Worm (Caenorhabditis elegans) whole organism, L1 larva: ENCODE data around the gene srw-87.

Source experiments
- C04F5.9 ChIP-seq: sonication (generic microtip); optimal IDR thresholded peaks from 2 replicates; lab custom pipeline; 2016; ENCODE audit warnings: missing genetic modification characterization, missing compliant biosample characterization
- Y116A8C.19 ChIP-seq: sonication (generic microtip); optimal IDR thresholded peaks from 2 replicates; lab custom pipeline; 2016; ENCODE audit warnings: missing compliant biosample characterization, missing genetic modification characterization, borderline replicate concordance
- alr-1 ChIP-seq: fragments of 200-800 bp; sonication (Bioruptor generic); optimal IDR thresholded peaks from 2 replicates; lab custom pipeline; 2018; ENCODE audit warnings: borderline replicate concordance, mild to moderate bottlenecking, missing genetic modification characterization, missing compliant biosample characterization
- ceh-88 ChIP-seq: fragments of 200-800 bp; sonication (Bioruptor generic); IDR thresholded peaks from 2 replicates; pipeline ENCODE4 v1.3.6; 2022; ENCODE audit warnings: missing genetic modification characterization, missing compliant biosample characterization
- ces-1 ChIP-seq: fragments of 150-350 bp; optimal IDR thresholded peaks from 2 replicates; lab custom pipeline; 2014; ENCODE audit warnings: missing biosample characterization, missing genetic modification reagents, missing genetic modification characterization
- dpl-1 ChIP-seq, 3 experiments: fragments of 150-350 bp in 2 of 3; sonication (generic microtip) in 1 of 3; optimal IDR thresholded peaks; 2 replicates each; lab custom pipeline; 2014 to 2017; ENCODE audit warnings: missing biosample characterization in 3 of 3, missing genetic modification characterization in 3 of 3, missing genetic modification reagents in 3 of 3
- dsc-1 ChIP-seq: sonication (generic microtip); optimal IDR thresholded peaks from 2 replicates; lab custom pipeline; 2016; ENCODE audit warnings: mild to moderate bottlenecking, missing genetic modification characterization, missing compliant biosample characterization
- efl-1 ChIP-seq, 4 experiments: fragments of 150-350 bp; optimal IDR thresholded peaks in 3 of 4; peaks in 1 of 4; 1 replicate in 1 of 4; 2 replicates in 3 of 4; lab custom pipeline; 2014; ENCODE audit warnings: missing biosample characterization in 2 of 4, missing genetic modification characterization in 2 of 4, missing genetic modification reagents in 2 of 4
- efl-3 ChIP-seq: fragments of 200-800 bp; sonication (Bioruptor generic); optimal IDR thresholded peaks from 2 replicates; lab custom pipeline; 2018; ENCODE audit warnings: mild to moderate bottlenecking, missing genetic modification characterization, missing compliant biosample characterization
- egl-27 ChIP-seq, 2 experiments: fragments of 150-350 bp in 1 of 2; sonication (generic microtip); optimal IDR thresholded peaks; 3 replicates each; lab custom pipeline; 2017 to 2018; ENCODE audit warnings: missing biosample characterization in 2 of 2, missing genetic modification characterization in 2 of 2, missing genetic modification reagents in 2 of 2
- elt-2 ChIP-seq: sonication (generic microtip); optimal IDR thresholded peaks from 2 replicates; lab custom pipeline; 2016; ENCODE audit warnings: missing genetic modification characterization, mild to moderate bottlenecking, inconsistent platforms, missing compliant biosample characterization, missing genetic modification reagents
- elt-3 ChIP-seq, 6 experiments: fragments of 150-350 bp in 1 of 6; sonication (generic microtip); optimal IDR thresholded peaks; 2 replicates each; lab custom pipeline; 2017 to 2018; ENCODE audit warnings: missing biosample characterization in 6 of 6, missing genetic modification characterization in 6 of 6, inconsistent platforms in 1 of 6
- fos-1 ChIP-seq: fragments of 150-350 bp; optimal IDR thresholded peaks from 2 replicates; lab custom pipeline; 2014; ENCODE audit warnings: missing biosample characterization, missing genetic modification characterization
- hlh-17 ChIP-seq: fragments of 200-800 bp; sonication (Bioruptor generic); optimal IDR thresholded peaks from 2 replicates; lab custom pipeline; 2018; ENCODE audit warnings: missing genetic modification characterization, mild to moderate bottlenecking, missing compliant biosample characterization, moderate library complexity, borderline replicate concordance
- hlh-4 ChIP-seq: sonication (generic microtip); optimal IDR thresholded peaks from 2 replicates; lab custom pipeline; 2016; ENCODE audit warnings: mild to moderate bottlenecking, missing genetic modification characterization, missing compliant biosample characterization
- hpl-2 ChIP-seq: fragments of 150-350 bp; optimal IDR thresholded peaks from 2 replicates; lab custom pipeline; 2014; ENCODE audit warnings: missing biosample characterization, missing genetic modification reagents, missing genetic modification characterization
- jun-1 ChIP-seq: fragments of 150-350 bp; optimal IDR thresholded peaks from 2 replicates; lab custom pipeline; 2014; ENCODE audit warnings: missing biosample characterization, missing genetic modification reagents, missing genetic modification characterization
- lin-13 ChIP-seq: fragments of 150-350 bp; optimal IDR thresholded peaks from 2 replicates; lab custom pipeline; 2014; ENCODE audit warnings: missing biosample characterization, missing genetic modification reagents, missing genetic modification characterization
- mab-9 ChIP-seq: fragments of 200-800 bp; sonication (Bioruptor generic); IDR thresholded peaks from 2 replicates; pipeline ENCODE4 v1.3.6; 2022; ENCODE audit warnings: missing genetic modification reagents, missing genetic modification characterization, missing compliant biosample characterization
- mef-2 ChIP-seq: fragments of 150-350 bp; optimal IDR thresholded peaks from 2 replicates; lab custom pipeline; 2014; ENCODE audit warnings: missing biosample characterization, missing genetic modification characterization
- nhr-11 ChIP-seq: fragments of 150-350 bp; optimal IDR thresholded peaks from 2 replicates; lab custom pipeline; 2014; ENCODE audit warnings: missing biosample characterization, missing genetic modification characterization
- nhr-20 ChIP-seq: sonication (generic microtip); optimal IDR thresholded peaks from 2 replicates; lab custom pipeline; 2016; ENCODE audit warnings: mild to moderate bottlenecking, missing genetic modification characterization, missing compliant biosample characterization
- nhr-76 ChIP-seq: sonication (generic microtip); optimal IDR thresholded peaks from 2 replicates; lab custom pipeline; 2017; ENCODE audit warnings: missing biosample characterization, missing genetic modification characterization
- nhr-77 ChIP-seq: fragments of 150-350 bp; optimal IDR thresholded peaks from 2 replicates; lab custom pipeline; 2014; ENCODE audit warnings: missing biosample characterization, missing genetic modification characterization
- nhr-84 ChIP-seq: sonication (generic microtip); optimal IDR thresholded peaks from 2 replicates; lab custom pipeline; 2017; ENCODE audit warnings: missing biosample characterization, missing genetic modification characterization
- snpc-4 ChIP-seq: fragments of 150-350 bp; optimal IDR thresholded peaks from 2 replicates; lab custom pipeline; 2014; ENCODE audit warnings: missing biosample characterization, missing genetic modification characterization
- snu-23 ChIP-seq: sonication (generic microtip); optimal IDR thresholded peaks from 2 replicates; lab custom pipeline; 2016; ENCODE audit warnings: missing genetic modification characterization, missing compliant biosample characterization
- sup-37 ChIP-seq: fragments of 200-800 bp; sonication (Bioruptor generic); optimal IDR thresholded peaks from 2 replicates; lab custom pipeline; 2018; ENCODE audit warnings: mild to moderate bottlenecking, missing genetic modification characterization, missing compliant biosample characterization
- xbp-1 ChIP-seq: sonication (generic microtip); optimal IDR thresholded peaks from 2 replicates; lab custom pipeline; 2016; ENCODE audit warnings: missing genetic modification characterization, missing compliant biosample characterization
- zip-4 ChIP-seq: fragments of 200-800 bp; sonication (Bioruptor generic); optimal IDR thresholded peaks from 2 replicates; lab custom pipeline; 2018; ENCODE audit warnings: mild to moderate bottlenecking, missing genetic modification characterization, moderate library complexity, missing compliant biosample characterization
- ztf-11 ChIP-seq, 2 experiments: sonication (generic microtip); optimal IDR thresholded peaks; 2 replicates each; lab custom pipeline; 2016 to 2017; ENCODE audit warnings: missing genetic modification characterization in 2 of 2, missing biosample characterization in 1 of 2, missing compliant biosample characterization in 1 of 2
- ztf-4 ChIP-seq: fragments of 150-350 bp; optimal IDR thresholded peaks from 2 replicates; lab custom pipeline; 2014; ENCODE audit warnings: missing biosample characterization, missing genetic modification characterization

srw-87 gene

DNA sequence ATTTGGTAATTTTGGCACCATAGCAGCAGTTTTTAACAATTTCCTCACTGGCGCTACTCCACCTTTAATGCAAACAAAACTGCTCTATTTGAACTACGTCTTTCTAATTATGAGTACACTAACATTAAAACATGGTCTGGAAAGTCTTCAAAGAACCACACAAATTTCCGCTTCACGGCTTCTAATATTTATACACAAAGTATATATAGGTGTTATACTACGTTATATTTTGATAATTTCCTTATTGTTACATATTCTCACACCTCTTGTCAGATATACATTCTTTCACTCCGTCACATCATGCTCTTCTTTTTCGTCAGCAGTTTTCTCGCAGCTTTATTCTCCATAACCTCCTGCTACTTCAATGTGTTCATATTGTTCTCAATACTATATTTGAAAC lies 36.1 kb upstream of the srw-87 start, which contains the start of gene srbc-82:
Gene srbc-82 (plus strand): TSS at position 301 of the 400 bp plus-strand sequence.
- TF ChIP-seq Y116A8C.19 (tag; lab: Kevin White, UChicago) (no peak), ztf-4 (tag; lab: Kevin White, UChicago) (no peak), hlh-17 (GFP tag; lab: Kevin White, UChicago) (no peak)
- TF ChIP-seq, all 84 proteins: peak for 0

DNA sequence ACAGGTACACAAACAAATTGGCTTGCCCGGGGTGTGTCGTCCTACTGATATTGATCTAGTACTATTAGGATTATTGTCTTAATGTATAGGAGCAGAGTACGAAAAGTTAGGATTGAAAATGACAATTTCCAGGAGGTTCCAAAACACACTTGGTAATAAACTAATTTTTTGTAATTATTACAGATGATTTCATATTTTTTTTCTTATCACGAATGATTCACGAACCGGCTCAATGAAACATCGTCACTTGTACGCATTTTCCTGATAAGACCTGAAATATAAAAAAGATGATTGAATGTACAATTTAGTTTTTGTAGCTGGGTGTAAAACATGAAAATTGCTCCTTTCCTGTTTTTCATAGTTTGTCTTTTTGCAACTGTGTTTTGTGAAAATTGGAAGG lies 34.0 kb upstream of the srw-87 start, which contains the start of the genes C31A11.13 and oac-6:
Gene C31A11.13 (minus strand): TSS at position 113 of the 400 bp plus-strand sequence.
Gene oac-6 (plus strand): TSS at position 279 of the 400 bp plus-strand sequence.
- no peak for TF ChIP-seq nhr-84 (tag; lab: Kevin White, UChicago)
- TF ChIP-seq fos-1: no peak
- peak; percentile 43 for TF ChIP-seq elt-2 (tag; lab: Kevin White, UChicago)
- no peak for TF ChIP-seq efl-1 (optimal IDR thresholded peaks at IDR 0.05; lab: Kevin White, UChicago)
- peak in 1 of 2 experiments; percentile 31 for TF ChIP-seq efl-1 (GFP tag; optimal IDR thresholded peaks at IDR 0.05 in 1 of 2; lab: Kevin White, UChicago)
- no peak for TF ChIP-seq lin-13 (GFP tag; lab: Kevin White, UChicago)

DNA sequence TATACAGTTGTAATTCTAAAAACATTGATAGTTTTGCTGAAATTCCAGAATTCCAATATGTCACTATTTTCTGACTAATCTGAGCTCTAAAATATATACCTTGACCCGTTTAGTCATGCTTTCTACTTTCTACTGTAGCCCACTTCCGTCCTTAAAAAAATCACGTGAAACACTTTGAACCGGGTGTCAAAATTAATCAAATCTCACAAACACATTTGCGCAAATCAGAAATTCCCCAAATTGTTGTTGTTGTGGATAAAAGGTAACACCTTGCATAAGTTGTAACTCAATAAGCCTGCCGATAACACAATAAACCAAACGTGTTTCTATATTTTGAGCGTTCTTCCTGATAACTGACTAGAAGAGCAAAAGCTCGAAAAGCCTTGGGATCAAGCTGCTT lies 29.2 kb upstream of the srw-87 start, which contains the start of gene srxa-7:
Gene srxa-7 (plus strand): TSS at position 301 of the 400 bp plus-strand sequence.
- TF ChIP-seq hlh-4 (no peak), hlh-17 (GFP tag; lab: Kevin White, UChicago) (no peak), nhr-76 (tag; lab: Kevin White, UChicago) (no peak), nhr-77 (tag; lab: Kevin White, UChicago) (no peak), fos-1 (no peak), nhr-11 (tag; lab: Kevin White, UChicago) (no peak), zip-4 (GFP tag; lab: Kevin White, UChicago) (no peak), jun-1 (tag; lab: Kevin White, UChicago) (no peak), nhr-20 (tag; lab: Kevin White, UChicago) (no peak), hpl-2 (GFP tag; lab: Kevin White, UChicago) (no peak), egl-27 (tag; optimal IDR thresholded peaks at IDR 0.05; lab: Kevin White, UChicago) (no peak), ztf-4 (tag; lab: Kevin White, UChicago) (no peak), efl-1 (optimal IDR thresholded peaks at IDR 0.05; lab: Kevin White, UChicago) (no peak), efl-1 (GFP tag; optimal IDR thresholded peaks at IDR 0.05 in 1 of 2; lab: Kevin White, UChicago) (no peak), xbp-1 (tag; lab: Kevin White, UChicago) (no peak), mef-2 (tag; lab: Kevin White, UChicago) (no peak)

DNA sequence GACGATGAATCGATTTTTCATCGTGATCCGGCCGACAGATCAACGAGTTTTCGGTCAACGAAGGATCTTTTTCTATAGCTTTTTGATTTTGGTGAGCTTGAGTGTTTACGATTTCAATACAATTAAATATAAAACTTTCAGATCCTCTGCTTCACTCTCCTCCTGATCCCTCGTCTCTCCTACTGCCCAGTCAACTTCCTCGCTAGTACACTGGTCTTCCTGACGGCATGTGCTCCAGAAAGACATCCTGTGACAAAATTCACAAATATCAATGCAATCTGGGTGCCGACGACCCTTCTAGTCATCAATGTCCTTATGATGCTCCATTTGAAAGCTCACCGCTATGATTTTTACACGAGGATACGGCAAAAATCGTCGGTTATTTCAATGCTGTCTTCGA lies 28.1 kb upstream of the srw-87 start:
- TF ChIP-seq dsc-1 (tag; lab: Kevin White, UChicago): no peak
- no peak for TF ChIP-seq dpl-1 (GFP tag; optimal IDR thresholded peaks at IDR 0.05; lab: Kevin White, UChicago)
- no peak for TF ChIP-seq nhr-11 (tag; lab: Kevin White, UChicago)
- no peak for TF ChIP-seq mab-9 (GFP tag; lab: Robert Waterston, UW)
- TF ChIP-seq efl-3 (GFP tag; lab: Kevin White, UChicago): no peak
- no peak for TF ChIP-seq jun-1 (tag; lab: Kevin White, UChicago)
- TF ChIP-seq alr-1 (tag; lab: Kevin White, UChicago): no peak
- TF ChIP-seq ces-1 (GFP tag; lab: Kevin White, UChicago): no peak
- TF ChIP-seq ceh-88 (GFP tag; lab: Robert Waterston, UW): no peak
- TF ChIP-seq elt-2 (tag; lab: Kevin White, UChicago): no peak
- no peak for TF ChIP-seq snu-23 (GFP tag; lab: Kevin White, UChicago)
- no peak for TF ChIP-seq elt-3 (tag; optimal IDR thresholded peaks at IDR 0.05; lab: Kevin White, UChicago)
- TF ChIP-seq ztf-11 (tag; optimal IDR thresholded peaks at IDR 0.05; lab: Kevin White, UChicago): no peak
- TF ChIP-seq sup-37 (GFP tag; lab: Kevin White, UChicago): no peak
- TF ChIP-seq hlh-17 (GFP tag; lab: Kevin White, UChicago): no peak
- TF ChIP-seq C04F5.9 (tag; lab: Kevin White, UChicago): no peak
- no peak for TF ChIP-seq snpc-4 (tag; lab: Kevin White, UChicago)
